Worm (Caenorhabditis elegans) whole organism, mixed stage, embryonic: ENCODE measurements around the gene Y69A2AR.32.
A peak's percentile ranks its signal among the peaks of the same experiment; 100 is the strongest.

Experiments used
- M03D4.4 ChIP-seq: sonication (generic microtip); optimal IDR thresholded peaks from 2 replicates; lab custom pipeline; 2017; ENCODE audit warnings: mild to moderate bottlenecking, missing genetic modification characterization, missing compliant biosample characterization
- bed-3 ChIP-seq: fragments of 200-800 bp; sonication (Bioruptor generic); optimal IDR thresholded peaks from 3 replicates; lab custom pipeline; 2018; ENCODE audit warnings: mild to moderate bottlenecking, missing genetic modification characterization, moderate library complexity, missing compliant biosample characterization
- blmp-1 ChIP-seq: fragments of 150-350 bp; optimal IDR thresholded peaks from 2 replicates; lab custom pipeline; 2014; ENCODE audit warnings: missing biosample characterization, missing genetic modification characterization
- ceh-39 ChIP-seq: fragments of 150-350 bp; optimal IDR thresholded peaks from 2 replicates; lab custom pipeline; 2014; ENCODE audit warnings: missing biosample characterization, missing genetic modification characterization
- ceh-43 ChIP-seq: fragments of 200-800 bp; sonication (Bioruptor generic); optimal IDR thresholded peaks from 2 replicates; lab custom pipeline; 2018; ENCODE audit warnings: mild to moderate bottlenecking, missing genetic modification characterization, moderate library complexity, missing compliant biosample characterization
- ceh-83 ChIP-seq: fragments of 200-800 bp; sonication (Bioruptor generic); optimal IDR thresholded peaks from 2 replicates; lab custom pipeline; 2018; ENCODE audit warnings: mild to moderate bottlenecking, missing genetic modification characterization, missing compliant biosample characterization
- ces-1 ChIP-seq: fragments of 150-350 bp; optimal IDR thresholded peaks from 2 replicates; lab custom pipeline; 2014; ENCODE audit warnings: missing biosample characterization, missing genetic modification reagents, missing genetic modification characterization
- cnd-1 ChIP-seq: fragments of 200-800 bp; sonication (Bioruptor generic); optimal IDR thresholded peaks from 2 replicates; lab custom pipeline; 2018; ENCODE audit warnings: mild to moderate bottlenecking, missing genetic modification characterization, missing compliant biosample characterization
- drap-1 ChIP-seq: fragments of 200-800 bp; sonication (Bioruptor generic); optimal IDR thresholded peaks from 3 replicates; lab custom pipeline; 2018; ENCODE audit warnings: mild to moderate bottlenecking, missing genetic modification characterization, missing compliant biosample characterization
- elt-1 ChIP-seq: sonication (generic microtip); optimal IDR thresholded peaks from 2 replicates; lab custom pipeline; 2017; ENCODE audit warnings: missing genetic modification characterization, mild to moderate bottlenecking, missing compliant biosample characterization, antibody characterized with exemption, moderate library complexity, borderline replicate concordance; ENCODE audit not compliant: insufficient read depth
- elt-3 ChIP-seq: fragments of 150-350 bp; optimal IDR thresholded peaks from 2 replicates; lab custom pipeline; 2014; ENCODE audit warnings: missing biosample characterization, missing genetic modification characterization
- flh-1 ChIP-seq: fragments of 200-800 bp; sonication (Bioruptor generic); optimal IDR thresholded peaks from 2 replicates; lab custom pipeline; 2018; ENCODE audit warnings: mild to moderate bottlenecking, missing genetic modification characterization, moderate library complexity, missing compliant biosample characterization
- ham-2 ChIP-seq: fragments of 200-800 bp; sonication (Bioruptor generic); optimal IDR thresholded peaks from 2 replicates; lab custom pipeline; 2018; ENCODE audit warnings: mild to moderate bottlenecking, missing genetic modification characterization, missing compliant biosample characterization
- hlh-1 ChIP-seq: fragments of 150-350 bp; optimal IDR thresholded peaks from 2 replicates; lab custom pipeline; 2014; ENCODE audit warnings: missing biosample characterization, missing genetic modification reagents, missing genetic modification characterization
- lin-13 ChIP-seq: fragments of 150-350 bp; optimal IDR thresholded peaks from 2 replicates; lab custom pipeline; 2014; ENCODE audit warnings: missing biosample characterization, missing genetic modification characterization
- lin-32 ChIP-seq: fragments of 200-800 bp; sonication (Bioruptor generic); optimal IDR thresholded peaks from 2 replicates; lab custom pipeline; 2018; ENCODE audit warnings: mild to moderate bottlenecking, missing genetic modification characterization, missing compliant biosample characterization
- lsy-2 ChIP-seq: fragments of 150-350 bp; optimal IDR thresholded peaks from 2 replicates; lab custom pipeline; 2014; ENCODE audit warnings: missing biosample characterization, missing genetic modification characterization
- mab-5 ChIP-seq: fragments of 150-350 bp; optimal IDR thresholded peaks from 2 replicates; lab custom pipeline; 2014; ENCODE audit warnings: missing biosample characterization, missing genetic modification characterization
- mep-1 ChIP-seq: fragments of 150-350 bp; optimal IDR thresholded peaks from 2 replicates; lab custom pipeline; 2017; ENCODE audit warnings: missing biosample characterization, missing genetic modification reagents, missing genetic modification characterization, inconsistent platforms
- mls-2 ChIP-seq: sonication (generic microtip); optimal IDR thresholded peaks from 2 replicates; lab custom pipeline; 2016; ENCODE audit warnings: mild to moderate bottlenecking, missing genetic modification characterization, moderate library complexity, missing compliant biosample characterization
- nhr-12 ChIP-seq: fragments of 150-350 bp; optimal IDR thresholded peaks from 2 replicates; lab custom pipeline; 2014; ENCODE audit warnings: missing biosample characterization, missing genetic modification characterization
- nhr-2 ChIP-seq: fragments of 150-350 bp; optimal IDR thresholded peaks from 2 replicates; lab custom pipeline; 2014; ENCODE audit warnings: missing biosample characterization, missing genetic modification characterization
- nhr-237 ChIP-seq: fragments of 150-350 bp; optimal IDR thresholded peaks from 2 replicates; lab custom pipeline; 2014; ENCODE audit warnings: missing biosample characterization, missing genetic modification characterization
- nhr-28 ChIP-seq: fragments of 150-350 bp; optimal IDR thresholded peaks from 2 replicates; lab custom pipeline; 2014; ENCODE audit warnings: missing biosample characterization, missing genetic modification characterization
- nhr-76 ChIP-seq: sonication (generic microtip); optimal IDR thresholded peaks from 2 replicates; lab custom pipeline; 2017; ENCODE audit warnings: missing biosample characterization, missing genetic modification characterization
- pha-4 ChIP-seq: fragments of 150-350 bp; optimal IDR thresholded peaks from 2 replicates; lab custom pipeline; 2018; ENCODE audit warnings: missing biosample characterization, missing genetic modification reagents, missing genetic modification characterization
- sem-2 ChIP-seq: fragments of 200-800 bp; sonication (Bioruptor generic); optimal IDR thresholded peaks from 2 replicates; lab custom pipeline; 2018; ENCODE audit warnings: mild to moderate bottlenecking, missing genetic modification characterization, missing compliant biosample characterization
- snpc-4 ChIP-seq: fragments of 150-350 bp; optimal IDR thresholded peaks from 2 replicates; lab custom pipeline; 2014; ENCODE audit warnings: missing biosample characterization, missing genetic modification characterization
- sptf-1 ChIP-seq: sonication (generic microtip); optimal IDR thresholded peaks from 2 replicates; lab custom pipeline; 2017; ENCODE audit warnings: mild to moderate bottlenecking, missing genetic modification characterization, moderate library complexity, missing compliant biosample characterization
- tbx-8 ChIP-seq: fragments of 200-800 bp; sonication (Bioruptor generic); optimal IDR thresholded peaks from 2 replicates; lab custom pipeline; 2018; ENCODE audit warnings: mild to moderate bottlenecking, missing genetic modification characterization, moderate library complexity, missing compliant biosample characterization
- unc-120 ChIP-seq: sonication (generic microtip); optimal IDR thresholded peaks from 2 replicates; lab custom pipeline; 2017; ENCODE audit warnings: missing genetic modification characterization, missing compliant biosample characterization; ENCODE audit not compliant: poor library complexity, severe bottlenecking
- unc-39 ChIP-seq: fragments of 150-350 bp; optimal IDR thresholded peaks from 2 replicates; lab custom pipeline; 2014; ENCODE audit warnings: missing biosample characterization, missing genetic modification characterization
- unc-62 ChIP-seq: fragments of 150-350 bp; optimal IDR thresholded peaks from 2 replicates; lab custom pipeline; 2014; ENCODE audit warnings: missing biosample characterization, missing genetic modification reagents, missing genetic modification characterization
- zip-8 ChIP-seq: fragments of 150-350 bp; optimal IDR thresholded peaks from 2 replicates; lab custom pipeline; 2014; ENCODE audit warnings: missing biosample characterization, missing genetic modification characterization
- ztf-11 ChIP-seq: fragments of 150-350 bp; optimal IDR thresholded peaks from 2 replicates; lab custom pipeline; 2014; ENCODE audit warnings: missing biosample characterization, missing genetic modification characterization

Gene Y69A2AR.32

ce11 chrIV:2572107-2572506 lies 38.1 kb upstream of the Y69A2AR.32 start, which contains the start of gene Y69A2AR.51:
Gene Y69A2AR.51, plus strand, starts transcription at chrIV:2572407.
- no peak for TF ChIP-seq mab-5
- no peak for TF ChIP-seq elt-1
- TF ChIP-seq unc-120 = no peak
- TF ChIP-seq zip-8 (tag; lab: Kevin White, UChicago) = no peak
- no peak for TF ChIP-seq snpc-4 (tag; lab: Kevin White, UChicago)
- no peak for TF ChIP-seq M03D4.4 (tag; lab: Kevin White, UChicago)
- TF ChIP-seq nhr-2 (tag; lab: Kevin White, UChicago) = no peak
- no peak for TF ChIP-seq unc-62 (GFP tag; lab: Kevin White, UChicago)
- no peak for TF ChIP-seq nhr-12 (tag; lab: Kevin White, UChicago)
- no peak for TF ChIP-seq ceh-43 (GFP tag; lab: Kevin White, UChicago)
- no peak for TF ChIP-seq drap-1 (GFP tag; lab: Kevin White, UChicago)
- no peak for TF ChIP-seq nhr-237 (tag; lab: Kevin White, UChicago)
- TF ChIP-seq unc-39 (tag; lab: Kevin White, UChicago) = no peak
- no peak for TF ChIP-seq lsy-2 (tag; lab: Kevin White, UChicago)

ce11 chrIV:2573122-2573521 lies 37.1 kb upstream of the Y69A2AR.32 start:
- no peak for TF ChIP-seq ceh-43 (GFP tag; lab: Kevin White, UChicago)
- no peak for TF ChIP-seq bed-3 (GFP tag; lab: Kevin White, UChicago)

ce11 chrIV:2581483-2581882 lies 28.8 kb upstream of the Y69A2AR.32 start, which contains the start of gene nhr-242:
Gene nhr-242, minus strand, starts transcription at chrIV:2581583.
- TF ChIP-seq ztf-11 (tag; lab: Kevin White, UChicago) (no peak), ceh-39 (tag; lab: Kevin White, UChicago) (no peak), pha-4 (tag; lab: Kevin White, UChicago) (no peak), bed-3 (GFP tag; lab: Kevin White, UChicago) (no peak), sem-2 (no peak), hlh-1 (tag; lab: Kevin White, UChicago) (no peak), cnd-1 (tag; lab: Kevin White, UChicago) (no peak)

- TF ChIP-seq bed-3 (GFP tag; lab: Kevin White, UChicago) = no peak
- TF ChIP-seq nhr-237 (tag; lab: Kevin White, UChicago) = no peak
- TF ChIP-seq snpc-4 (tag; lab: Kevin White, UChicago) = no peak
Measured at ce11 chrIV:2597417-2597816, 12.8 kb upstream of the Y69A2AR.32 start, which contains the start of gene Y69A2AR.47. Gene Y69A2AR.47, plus strand, starts transcription at chrIV:2597717.

ce11 chrIV:2599634-2600033 lies 10.6 kb upstream of the Y69A2AR.32 start:
- peak; percentile 27 for TF ChIP-seq sptf-1
- TF ChIP-seq pha-4 (tag; lab: Kevin White, UChicago) = peak; percentile 81
- TF ChIP-seq nhr-237 (tag; lab: Kevin White, UChicago) = peak; percentile 14
- TF ChIP-seq nhr-76 = no peak
- no peak for TF ChIP-seq lin-32
- peak; percentile 48 for TF ChIP-seq mab-5
- TF ChIP-seq ztf-11 (tag; lab: Kevin White, UChicago) = no peak
- TF ChIP-seq ceh-39 (tag; lab: Kevin White, UChicago) = peak; percentile 78
- TF ChIP-seq nhr-2 (tag; lab: Kevin White, UChicago) = peak; percentile 8
- peak; percentile 5 for TF ChIP-seq cnd-1 (tag; lab: Kevin White, UChicago)
- no peak for TF ChIP-seq nhr-28 (tag; lab: Kevin White, UChicago)
- TF ChIP-seq lin-13 (tag; lab: Kevin White, UChicago) = peak; percentile 10
- no peak for TF ChIP-seq unc-39 (tag; lab: Kevin White, UChicago)
- no peak for TF ChIP-seq nhr-12 (tag; lab: Kevin White, UChicago)
- TF ChIP-seq tbx-8 = no peak
- TF ChIP-seq sem-2 = no peak
- peak; percentile 53 for TF ChIP-seq unc-120
- TF ChIP-seq drap-1 (GFP tag; lab: Kevin White, UChicago) = no peak
- TF ChIP-seq elt-3 (tag; lab: Kevin White, UChicago) = no peak
- TF ChIP-seq hlh-1 (tag; lab: Kevin White, UChicago) = peak; percentile 79
- TF ChIP-seq mep-1 = peak; percentile 83
- peak; percentile 70 for TF ChIP-seq ces-1 (GFP tag; lab: Kevin White, UChicago)
- no peak for TF ChIP-seq ham-2 (GFP tag; lab: Kevin White, UChicago)
- TF ChIP-seq snpc-4 (tag; lab: Kevin White, UChicago) = no peak
- TF ChIP-seq mls-2 (tag; lab: Kevin White, UChicago) = peak; percentile 45
- TF ChIP-seq bed-3 (GFP tag; lab: Kevin White, UChicago) = no peak
- no peak for TF ChIP-seq zip-8 (tag; lab: Kevin White, UChicago)
- no peak for TF ChIP-seq ceh-43 (GFP tag; lab: Kevin White, UChicago)
- no peak for TF ChIP-seq elt-1
- TF ChIP-seq flh-1 = no peak
- TF ChIP-seq blmp-1 (tag; lab: Kevin White, UChicago) = no peak
- no peak for TF ChIP-seq M03D4.4 (tag; lab: Kevin White, UChicago)
- no peak for TF ChIP-seq ceh-83 (GFP tag; lab: Kevin White, UChicago)
- TF ChIP-seq lsy-2 (tag; lab: Kevin White, UChicago) = peak; percentile 40
- TF ChIP-seq unc-62 (GFP tag; lab: Kevin White, UChicago) = peak; percentile 67
